Fruit fly (Drosophila melanogaster): ENCODE data around the gene mRpS7.

The mRpS7 gene

dm6 chr2L:10395642-10396487 is 9.4 kb downstream of the mRpS7 start, which contains the start of gene Mdh1:
Gene Mdh1 (minus strand): TSS chr2L:10396332.
- TF ChIP-seq CG11762 (GFP tag; optimal IDR thresholded peaks at IDR 0.05; ENCODE audit: insufficient read depth) = no peak
- no peak for TF ChIP-seq Sox102F (GFP tag; optimal IDR thresholded peaks at IDR 0.05)
- TF ChIP-seq CG6808 (GFP tag; optimal IDR thresholded peaks at IDR 0.05) = peak; percentile 4
- peak; percentile 11 to 40 for TF ChIP-seq ss (GFP tag; optimal IDR thresholded peaks at IDR 0.05)
- no peak for TF ChIP-seq topi (GFP tag; optimal IDR thresholded peaks at IDR 0.05)
- TF ChIP-seq Eip93F (GFP tag; optimal IDR thresholded peaks at IDR 0.05) = peak; percentile 18
- TF ChIP-seq Eip78C (GFP tag) = peak; percentile 64
- peak; percentile 55 for TF ChIP-seq vri (GFP tag; optimal IDR thresholded peaks at IDR 0.05)

- TF ChIP-seq Hr4 (GFP tag; optimal IDR thresholded peaks at IDR 0.05) (no peak), net (GFP tag; optimal IDR thresholded peaks at IDR 0.05) (no peak), CG11294 (GFP tag; IDR thresholded peaks at IDR 0.05) (no peak), Met (GFP tag; optimal IDR thresholded peaks at IDR 0.05) (no peak), CG8319 (GFP tag; optimal IDR thresholded peaks at IDR 0.05) (no peak), CG7368 (GFP tag; optimal IDR thresholded peaks at IDR 0.05) (no peak), CG16779 (tag; optimal IDR thresholded peaks at IDR 0.05) (no peak), eg (GFP tag; IDR thresholded peaks at IDR 0.05) (no peak), Eip93F (GFP tag; optimal IDR thresholded peaks at IDR 0.05) (no peak), topi (GFP tag; optimal IDR thresholded peaks at IDR 0.05) (no peak), Sox14 (GFP tag; optimal IDR thresholded peaks at IDR 0.05) (no peak), Gug (GFP tag; IDR thresholded peaks at IDR 0.05) (no peak), Hr38 (GFP tag; optimal IDR thresholded peaks at IDR 0.05) (no peak), CG3919 (GFP tag; optimal IDR thresholded peaks at IDR 0.05) (no peak), lz (GFP tag; optimal IDR thresholded peaks at IDR 0.05) (no peak), Sox15 (GFP tag; optimal IDR thresholded peaks at IDR 0.05) (no peak), spab (GFP tag; optimal IDR thresholded peaks at IDR 0.05) (no peak), CG31627 (GFP tag; optimal IDR thresholded peaks at IDR 0.05) (no peak), fkh (GFP tag; optimal IDR thresholded peaks at IDR 0.05) (no peak), CG6792 (GFP tag; optimal IDR thresholded peaks at IDR 0.05) (no peak)
These were observed 10.0 kb downstream of the mRpS7 start, which contains the start of gene Cnot4 for dm6 chr2L:10396488-10396824. Gene Cnot4 (plus strand): TSS chr2L:10396716.

dm6 chr2L:10396877-10397587 is 10.6 kb downstream of the mRpS7 start:
- TF ChIP-seq topi (GFP tag; optimal IDR thresholded peaks at IDR 0.05) (peak; percentile 28), Blimp-1 (GFP tag; optimal IDR thresholded peaks at IDR 0.05) (no peak), CG11762 (GFP tag; optimal IDR thresholded peaks at IDR 0.05; ENCODE audit: insufficient read depth) (no peak), Hr4 (GFP tag; optimal IDR thresholded peaks at IDR 0.05) (no peak), Met (GFP tag; optimal IDR thresholded peaks at IDR 0.05) (no peak), CG8632 (GFP tag; optimal IDR thresholded peaks at IDR 0.05) (no peak), CG6276 (GFP tag; optimal IDR thresholded peaks at IDR 0.05) (no peak), CG3919 (GFP tag; optimal IDR thresholded peaks at IDR 0.05) (no peak), ss (GFP tag; optimal IDR thresholded peaks at IDR 0.05) (peak in 1 of 2 experiments; percentile 72), CG34406 (GFP tag; optimal IDR thresholded peaks at IDR 0.05) (no peak), fkh (GFP tag; optimal IDR thresholded peaks at IDR 0.05) (peak; percentile 83), CG11902 (GFP tag; optimal IDR thresholded peaks at IDR 0.05) (no peak), CG6792 (GFP tag; optimal IDR thresholded peaks at IDR 0.05) (no peak), CG8319 (GFP tag; optimal IDR thresholded peaks at IDR 0.05) (no peak), achi (GFP tag; optimal IDR thresholded peaks at IDR 0.05) (no peak), CG6163 (GFP tag; IDR thresholded peaks at IDR 0.05) (no peak), CG6808 (GFP tag; optimal IDR thresholded peaks at IDR 0.05) (no peak), Eip75B (GFP tag; optimal IDR thresholded peaks at IDR 0.05) (no peak), dsx (GFP tag; optimal IDR thresholded peaks at IDR 0.05; ENCODE audit: poor library complexity, severe bottlenecking) (no peak), CG15336 (GFP tag; IDR thresholded peaks at IDR 0.05) (no peak), lz (GFP tag; optimal IDR thresholded peaks at IDR 0.05) (no peak), Sox15 (GFP tag; optimal IDR thresholded peaks at IDR 0.05) (no peak), vri (GFP tag; optimal IDR thresholded peaks at IDR 0.05) (peak; percentile 50), cyc (GFP tag; optimal IDR thresholded peaks at IDR 0.05) (no peak), Hr38 (GFP tag; optimal IDR thresholded peaks at IDR 0.05) (no peak), acj6 (GFP tag; optimal IDR thresholded peaks at IDR 0.05) (no peak), Hr39 (GFP tag; optimal IDR thresholded peaks at IDR 0.05) (no peak), salr (GFP tag; optimal IDR thresholded peaks at IDR 0.05) (no peak), Ets96B (tag; optimal IDR thresholded peaks at IDR 0.05) (no peak), Smox (GFP tag; optimal IDR thresholded peaks at IDR 0.05) (no peak), net (GFP tag; optimal IDR thresholded peaks at IDR 0.05) (no peak), fd59A (GFP tag; optimal IDR thresholded peaks at IDR 0.05) (no peak), Eip78C (GFP tag) (peak; percentile 46)

All from whole organism, prepupa.